Fruit fly (Drosophila melanogaster) whole organism, embryonic: ENCODE results near the gene CG6726.

Source experiments
- Adf1 ChIP-seq: fragments of 200-800 bp; sonication (Bioruptor generic); IDR thresholded peaks from 2 replicates; pipeline ENCODE4 v1.3.6; 2022; ENCODE audit warnings: missing biosample characterization, missing genetic modification characterization
- B-H1 ChIP-seq: fragments of 200-800 bp; sonication (Bioruptor generic); IDR thresholded peaks from 3 replicates; pipeline ENCODE4 v1.3.6; 2022; ENCODE audit warnings: missing biosample characterization, missing genetic modification characterization
- BEAF-32 ChIP-seq: fragments of 200-800 bp; sonication (Bioruptor generic); optimal IDR thresholded peaks from 3 replicates; lab custom pipeline; 2017; ENCODE audit warnings: missing biosample characterization, missing genetic modification characterization, mild to moderate bottlenecking, moderate library complexity, missing genetic modification reagents
- C15 ChIP-seq: fragments of 200-800 bp; sonication (Bioruptor generic); IDR thresholded peaks from 3 replicates; pipeline ENCODE4 v1.3.6; 2022; ENCODE audit warnings: missing biosample characterization, missing genetic modification characterization
- CG11723 ChIP-seq: fragments of 200-800 bp; sonication (Bioruptor generic); optimal IDR thresholded peaks from 2 replicates; lab custom pipeline; 2017; ENCODE audit warnings: missing biosample characterization, mild to moderate bottlenecking, missing genetic modification characterization
- CG12942 ChIP-seq: fragments of 200-800 bp; sonication (Bioruptor generic); optimal IDR thresholded peaks from 3 replicates; lab custom pipeline; 2016; ENCODE audit warnings: missing biosample characterization, missing genetic modification characterization
- CG17359 ChIP-seq: fragments of 200-800 bp; sonication (Bioruptor generic); optimal IDR thresholded peaks from 3 replicates; lab custom pipeline; 2018; ENCODE audit warnings: missing biosample characterization, mild to moderate bottlenecking, missing genetic modification characterization, moderate library complexity
- CG2678 ChIP-seq: fragments of 200-800 bp; sonication (Bioruptor generic); optimal IDR thresholded peaks from 3 replicates; lab custom pipeline; 2019; ENCODE audit warnings: missing biosample characterization, mild to moderate bottlenecking, missing genetic modification characterization, moderate library complexity
- CG2712 ChIP-seq: fragments of 200-800 bp; optimal IDR thresholded peaks from 3 replicates; lab custom pipeline; 2019; ENCODE audit warnings: missing biosample characterization, mild to moderate bottlenecking, missing genetic modification characterization, moderate library complexity
- CG31365 ChIP-seq: fragments of 200-800 bp; sonication (Bioruptor generic); optimal IDR thresholded peaks from 2 replicates; lab custom pipeline; 2018; ENCODE audit warnings: missing biosample characterization, mild to moderate bottlenecking, missing genetic modification characterization
- CG33557 ChIP-seq: fragments of 200-800 bp; sonication (Bioruptor generic); optimal IDR thresholded peaks from 2 replicates; lab custom pipeline; 2019; ENCODE audit warnings: missing biosample characterization, mild to moderate bottlenecking, missing genetic modification characterization, moderate library complexity
- CG3847 ChIP-seq: fragments of 200-800 bp; sonication (Bioruptor generic); IDR thresholded peaks from 2 replicates; pipeline ENCODE4 v1.3.6; 2022; ENCODE audit warnings: missing biosample characterization, missing genetic modification characterization
- CG3995 ChIP-seq: fragments of 200-800 bp; sonication (Bioruptor generic); optimal IDR thresholded peaks from 3 replicates; lab custom pipeline; 2016; ENCODE audit warnings: missing biosample characterization, missing genetic modification characterization
- CG5245 ChIP-seq: fragments of 200-800 bp; sonication (Bioruptor generic); optimal IDR thresholded peaks from 3 replicates; lab custom pipeline; 2016; ENCODE audit warnings: missing biosample characterization, missing genetic modification characterization
- CG6254 ChIP-seq: fragments of 200-800 bp; sonication (Bioruptor generic); optimal IDR thresholded peaks from 3 replicates; lab custom pipeline; 2017; ENCODE audit warnings: mild to moderate bottlenecking, missing biosample characterization, missing genetic modification reagents, missing genetic modification characterization
- CG6854 ChIP-seq: fragments of 200-800 bp; sonication (Bioruptor generic); optimal IDR thresholded peaks from 3 replicates; lab custom pipeline; 2017; ENCODE audit warnings: missing biosample characterization, mild to moderate bottlenecking, missing genetic modification characterization
- CG7372 ChIP-seq: fragments of 200-800 bp; sonication (Bioruptor generic); IDR thresholded peaks from 2 replicates; pipeline ENCODE4 v1.3.6; 2022; ENCODE audit warnings: missing biosample characterization, missing genetic modification characterization
- CG8089 ChIP-seq: fragments of 200-800 bp; sonication (Bioruptor generic); optimal IDR thresholded peaks from 3 replicates; lab custom pipeline; 2016; ENCODE audit warnings: missing biosample characterization, missing genetic modification characterization
- CG9797 ChIP-seq: fragments of 200-800 bp; sonication (Bioruptor generic); optimal IDR thresholded peaks from 3 replicates; lab custom pipeline; 2018; ENCODE audit warnings: missing biosample characterization, mild to moderate bottlenecking, missing genetic modification characterization
- CG9817 ChIP-seq: fragments of 200-800 bp; sonication (Bioruptor generic); optimal IDR thresholded peaks from 2 replicates; lab custom pipeline; 2018; ENCODE audit warnings: missing biosample characterization, mild to moderate bottlenecking, missing genetic modification characterization, moderate library complexity
- CkIIα-i1 ChIP-seq: fragments of 200-800 bp; sonication (Bioruptor generic); IDR thresholded peaks from 2 replicates; pipeline ENCODE4 v1.3.6; 2022; ENCODE audit warnings: missing biosample characterization, missing genetic modification characterization
- D19B ChIP-seq: fragments of 200-800 bp; sonication (Bioruptor generic); optimal IDR thresholded peaks from 2 replicates; lab custom pipeline; 2017; ENCODE audit warnings: missing biosample characterization, mild to moderate bottlenecking, missing genetic modification characterization
- Deaf1 ChIP-seq: fragments of 200-800 bp; optimal IDR thresholded peaks from 3 replicates; lab custom pipeline; 2019; ENCODE audit warnings: missing biosample characterization, mild to moderate bottlenecking, missing genetic modification characterization, moderate library complexity
- Dek ChIP-seq: fragments of 200-800 bp; sonication (Bioruptor generic); optimal IDR thresholded peaks from 3 replicates; lab custom pipeline; 2019; ENCODE audit warnings: missing biosample characterization, mild to moderate bottlenecking, missing genetic modification characterization, moderate library complexity
- Doc3 ChIP-seq: fragments of 200-800 bp; sonication (Bioruptor generic); IDR thresholded peaks from 3 replicates; pipeline ENCODE4 v1.3.6; 2022; ENCODE audit warnings: missing biosample characterization, missing genetic modification characterization; ENCODE audit not compliant: partially characterized antibody
- Fer2 ChIP-seq: fragments of 200-800 bp; sonication (Bioruptor generic); optimal IDR thresholded peaks from 2 replicates; lab custom pipeline; 2018; ENCODE audit warnings: missing biosample characterization, mild to moderate bottlenecking, missing genetic modification characterization, moderate library complexity
- Fer3 ChIP-seq: fragments of 200-800 bp; sonication (Bioruptor generic); optimal IDR thresholded peaks from 2 replicates; lab custom pipeline; 2018; ENCODE audit warnings: missing biosample characterization, mild to moderate bottlenecking, missing genetic modification characterization, moderate library complexity
- HLH54F ChIP-seq: fragments of 200-800 bp; sonication (Bioruptor generic); optimal IDR thresholded peaks from 3 replicates; lab custom pipeline; 2016; ENCODE audit warnings: missing biosample characterization, missing genetic modification characterization
- Hand ChIP-seq: fragments of 200-800 bp; sonication (Bioruptor generic); optimal IDR thresholded peaks from 2 replicates; lab custom pipeline; 2017; ENCODE audit warnings: mild to moderate bottlenecking, missing biosample characterization, missing genetic modification reagents, missing genetic modification characterization
- Hr3 ChIP-seq: fragments of 200-800 bp; sonication (Bioruptor generic); optimal IDR thresholded peaks from 3 replicates; lab custom pipeline; 2016; ENCODE audit warnings: missing biosample characterization, missing genetic modification characterization
- NFAT ChIP-seq: fragments of 200-800 bp; sonication (Bioruptor generic); IDR thresholded peaks from 2 replicates; pipeline ENCODE4 v1.3.6; 2022; ENCODE audit warnings: missing biosample characterization, missing genetic modification characterization
- NfI ChIP-seq: fragments of 200-800 bp; sonication (Bioruptor generic); optimal IDR thresholded peaks from 3 replicates; lab custom pipeline; 2018; ENCODE audit warnings: missing biosample characterization, mild to moderate bottlenecking, missing genetic modification characterization, moderate library complexity
- Oaz ChIP-seq: fragments of 200-800 bp; sonication (Bioruptor generic); IDR thresholded peaks from 2 replicates; pipeline ENCODE4 v1.3.6; 2022; ENCODE audit warnings: missing biosample characterization, missing genetic modification characterization
- Rfx ChIP-seq: fragments of 200-800 bp; sonication (Bioruptor generic); IDR thresholded peaks from 2 replicates; pipeline ENCODE4 v1.3.6; 2022; ENCODE audit warnings: missing biosample characterization, missing genetic modification characterization
- Sox102F ChIP-seq: fragments of 200-800 bp; sonication (Bioruptor generic); optimal IDR thresholded peaks from 2 replicates; lab custom pipeline; 2018; ENCODE audit warnings: missing biosample characterization, mild to moderate bottlenecking, missing genetic modification characterization, moderate library complexity
- Trl ChIP-seq, 3 experiments: fragments of >200 bp in 2 of 3; fragments of 200-800 bp in 1 of 3; sonication (Bioruptor generic) in 1 of 3; optimal IDR thresholded peaks; 2 replicates in 1 of 3; 3 replicates in 2 of 3; lab custom pipeline; 2016 to 2017; ENCODE audit warnings: missing biosample characterization in 1 of 3, missing genetic modification characterization in 1 of 3
- abd-A ChIP-seq: fragments of 200-800 bp; sonication (Bioruptor generic); optimal IDR thresholded peaks from 3 replicates; lab custom pipeline; 2019; ENCODE audit warnings: missing biosample characterization, mild to moderate bottlenecking, missing genetic modification characterization, moderate library complexity
- ap ChIP-seq: fragments of 200-800 bp; sonication (Bioruptor generic); IDR thresholded peaks from 2 replicates; pipeline ENCODE4 v1.3.6; 2022; ENCODE audit warnings: missing biosample characterization, missing genetic modification characterization
- da ChIP-seq: fragments of 200-800 bp; sonication (Bioruptor generic); optimal IDR thresholded peaks from 2 replicates; lab custom pipeline; 2016; ENCODE audit warnings: missing biosample characterization, missing genetic modification characterization
- gem ChIP-seq: fragments of 200-800 bp; sonication (Bioruptor generic); optimal IDR thresholded peaks from 2 replicates; lab custom pipeline; 2019; ENCODE audit warnings: missing biosample characterization, mild to moderate bottlenecking, missing genetic modification characterization, moderate library complexity
- grn ChIP-seq: fragments of 200-800 bp; sonication (Bioruptor generic); optimal IDR thresholded peaks from 3 replicates; lab custom pipeline; 2017; ENCODE audit warnings: missing biosample characterization, missing genetic modification characterization
- insv ChIP-seq, 2 experiments: fragments of 200-800 bp; sonication (Bioruptor generic); optimal IDR thresholded peaks; 3 replicates each; lab custom pipeline; 2016 to 2018; ENCODE audit warnings: missing biosample characterization in 2 of 2, missing genetic modification characterization in 2 of 2
- nmo ChIP-seq: fragments of 200-800 bp; sonication (Bioruptor generic); optimal IDR thresholded peaks from 2 replicates; lab custom pipeline; 2018; ENCODE audit warnings: missing biosample characterization, mild to moderate bottlenecking, missing genetic modification characterization, moderate library complexity
- pho ChIP-seq: fragments of 200-800 bp; sonication (Bioruptor generic); optimal IDR thresholded peaks from 2 replicates; lab custom pipeline; 2016; ENCODE audit warnings: missing biosample characterization, missing genetic modification characterization
- shn ChIP-seq: fragments of 200-800 bp; sonication (Bioruptor generic); optimal IDR thresholded peaks from 3 replicates; lab custom pipeline; 2016; ENCODE audit warnings: missing biosample characterization, missing genetic modification characterization
- slou ChIP-seq: fragments of 200-800 bp; sonication (Bioruptor generic); optimal IDR thresholded peaks from 3 replicates; lab custom pipeline; 2016; ENCODE audit warnings: missing biosample characterization, missing genetic modification characterization
- ssp ChIP-seq: fragments of 200-800 bp; sonication (Bioruptor generic); IDR thresholded peaks from 2 replicates; pipeline ENCODE4 v1.3.6; 2022; ENCODE audit warnings: missing biosample characterization, missing genetic modification characterization
- tup ChIP-seq: fragments of 200-800 bp; sonication (Bioruptor generic); optimal IDR thresholded peaks from 2 replicates; lab custom pipeline; 2016; ENCODE audit warnings: missing biosample characterization, mild to moderate bottlenecking, missing genetic modification characterization, moderate library complexity
- usp ChIP-seq: fragments of >200 bp; optimal IDR thresholded peaks from 2 replicates; lab custom pipeline; 2017; ENCODE audit warnings: missing biosample characterization, missing genetic modification characterization
- wek ChIP-seq: fragments of 200-800 bp; sonication (Bioruptor generic); optimal IDR thresholded peaks from 3 replicates; lab custom pipeline; 2018; ENCODE audit warnings: missing biosample characterization, mild to moderate bottlenecking, missing genetic modification characterization, moderate library complexity

CG6726 gene

DNA sequence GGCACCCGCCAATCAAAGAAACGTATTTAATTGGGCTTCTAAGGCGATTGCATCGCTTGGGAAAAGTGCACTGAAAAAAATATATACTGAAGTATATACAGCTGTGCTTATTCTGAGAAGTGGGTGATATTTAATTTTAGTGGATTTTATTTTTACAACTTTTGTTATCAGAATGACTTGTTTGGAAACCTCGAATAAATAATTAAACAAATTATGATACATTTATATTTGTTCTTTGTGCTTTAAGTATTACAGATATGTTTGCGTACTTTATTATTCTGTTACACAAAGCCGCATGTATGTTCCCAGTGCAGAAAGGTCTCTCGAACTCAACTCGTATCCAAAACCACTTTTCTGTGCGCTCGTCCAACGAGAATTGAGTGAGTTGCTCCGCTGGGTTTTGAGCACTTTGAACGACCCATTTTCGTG is 42.8 kb upstream of the CG6726 start (continued):
- TF ChIP-seq Sox102F (peak; percentile 84), usp (GFP tag; lab: Kevin White, UChicago) (no peak), Rfx (peak; percentile 72), CG6854 (GFP tag; lab: Kevin White, UChicago) (peak; percentile 60), Dek (tag; lab: Kevin White, UChicago) (peak; percentile 63), Fer3 (peak; percentile 69), Oaz (GFP tag; lab: Robert Waterston, UW) (peak; percentile 54; the same call in 1 of the 2 replicates), CG11723 (peak; percentile 63), CG2712 (tag; lab: Kevin White, UChicago) (peak; percentile 88), CG31365 (tag; lab: Kevin White, UChicago) (no peak), abd-A (tag; lab: Kevin White, UChicago) (no peak), NfI (GFP tag; lab: Kevin White, UChicago) (peak; percentile 69), ssp (peak; percentile 53; the same call in 1 of the 2 replicates), CG2678 (peak; percentile 88), Hand (peak; percentile 21), pho (no peak), CG9797 (GFP tag; lab: Kevin White, UChicago) (no peak), CG5245 (GFP tag; lab: Kevin White, UChicago) (no peak), Doc3 (no peak), slou (GFP tag; lab: Kevin White, UChicago) (peak; percentile 19), NFAT (no peak), CG17359 (tag; lab: Kevin White, UChicago) (peak; percentile 81), C15 (GFP tag; lab: Robert Waterston, UW) (no peak), Adf1 (GFP tag; lab: Robert Waterston, UW) (no peak), ap (GFP tag; lab: Robert Waterston, UW) (peak; percentile 53; the same call in 1 of the 2 replicates), tup (no peak), D19B (GFP tag; lab: Kevin White, UChicago) (peak; percentile 34), insv (GFP tag; optimal IDR thresholded peaks at IDR 0.05; lab: Kevin White, UChicago) (no peak), Hr3 (GFP tag; lab: Kevin White, UChicago) (peak; percentile 69), CG3995 (GFP tag; lab: Kevin White, UChicago) (no peak), BEAF-32 (GFP tag; lab: Kevin White, UChicago) (no peak), CG33557 (GFP tag; lab: Kevin White, UChicago) (no peak), CG9817 (tag; lab: Kevin White, UChicago) (peak; percentile 63), Deaf1 (tag; lab: Kevin White, UChicago) (peak; percentile 57), grn (peak; percentile 68), nmo (GFP tag; lab: Kevin White, UChicago) (peak; percentile 92), CG3847 (peak; percentile 43), CG6254 (GFP tag; lab: Kevin White, UChicago) (peak; percentile 59), CG12942 (GFP tag; lab: Kevin White, UChicago) (peak; percentile 56), HLH54F (peak; percentile 17), CG7372 (GFP tag; lab: Robert Waterston, UW) (peak; percentile 63), CkIIα-i1 (GFP tag; lab: Robert Waterston, UW) (no peak), shn (GFP tag; lab: Kevin White, UChicago) (no peak), CG8089 (peak; percentile 20), gem (tag; lab: Kevin White, UChicago) (peak; percentile 90), Fer2 (tag; lab: Kevin White, UChicago) (peak; percentile 36), B-H1 (GFP tag; lab: Robert Waterston, UW) (no peak; the same call in 2 of the 3 replicates), da (GFP tag; lab: Kevin White, UChicago) (no peak), Trl (optimal IDR thresholded peaks at IDR 0.05; lab: Kevin White, UChicago) (no peak), Trl (GFP tag; optimal IDR thresholded peaks at IDR 0.05; lab: Kevin White, UChicago) (peak; percentile 57), wek (GFP tag; lab: Kevin White, UChicago) (no peak)
